Fruit fly (Drosophila melanogaster) whole organism, prepupa: ENCODE results near the gene CG46317.

Experiments used
- CG10631 ChIP-seq: fragments of 200-800 bp; sonication (Bioruptor generic); optimal IDR thresholded peaks from 2 replicates; lab custom pipeline; 2016; ENCODE audit warnings: missing biosample characterization, missing genetic modification characterization
- CG11762 ChIP-seq: fragments of 200-800 bp; sonication (Bioruptor generic); optimal IDR thresholded peaks from 3 replicates; lab custom pipeline; 2016; ENCODE audit warnings: missing biosample characterization, missing genetic modification characterization; ENCODE audit not compliant: insufficient read depth
- CG16779 ChIP-seq: fragments of 200-800 bp; sonication (Bioruptor generic); optimal IDR thresholded peaks from 3 replicates; lab custom pipeline; 2017; ENCODE audit warnings: missing biosample characterization, mild to moderate bottlenecking, missing genetic modification characterization
- CG4318 ChIP-seq: fragments of 200-800 bp; sonication (Bioruptor generic); optimal IDR thresholded peaks from 3 replicates; lab custom pipeline; 2017; ENCODE audit warnings: missing biosample characterization, mild to moderate bottlenecking, missing genetic modification characterization
- CG6854 ChIP-seq: fragments of 200-800 bp; sonication (Bioruptor generic); optimal IDR thresholded peaks from 2 replicates; lab custom pipeline; 2017; ENCODE audit warnings: missing biosample characterization, mild to moderate bottlenecking, missing genetic modification characterization
- CG8119 ChIP-seq: fragments of 200-800 bp; sonication (Bioruptor generic); IDR thresholded peaks from 3 replicates; pipeline ENCODE4 v1.3.6; 2022; ENCODE audit warnings: missing biosample characterization, missing genetic modification characterization
- CG8632 ChIP-seq: fragments of 200-800 bp; sonication (Bioruptor generic); optimal IDR thresholded peaks from 3 replicates; lab custom pipeline; 2016; ENCODE audit warnings: missing biosample characterization, missing genetic modification characterization
- Met ChIP-seq: fragments of 200-800 bp; sonication (Bioruptor generic); optimal IDR thresholded peaks from 3 replicates; lab custom pipeline; 2016; ENCODE audit warnings: missing biosample characterization, missing genetic modification characterization
- Sox102F ChIP-seq: fragments of 200-800 bp; sonication (Bioruptor generic); optimal IDR thresholded peaks from 2 replicates; lab custom pipeline; 2016; ENCODE audit warnings: missing biosample characterization, mild to moderate bottlenecking, missing genetic modification characterization
- dac ChIP-seq: fragments of 200-800 bp; sonication (Bioruptor generic); optimal IDR thresholded peaks from 2 replicates; lab custom pipeline; 2017; ENCODE audit warnings: missing biosample characterization, mild to moderate bottlenecking, missing genetic modification characterization
- esn ChIP-seq: fragments of 200-800 bp; sonication (Bioruptor generic); optimal IDR thresholded peaks from 2 replicates; lab custom pipeline; 2016; ENCODE audit warnings: missing biosample characterization, mild to moderate bottlenecking, missing genetic modification characterization, moderate library complexity
- net ChIP-seq: fragments of 200-800 bp; sonication (Bioruptor generic); optimal IDR thresholded peaks from 3 replicates; lab custom pipeline; 2016; ENCODE audit warnings: missing biosample characterization, missing genetic modification characterization
- salr ChIP-seq, 2 experiments: fragments of 200-800 bp; sonication (Bioruptor generic); optimal IDR thresholded peaks; 3 replicates each; lab custom pipeline; 2016 to 2018; ENCODE audit warnings: missing biosample characterization in 2 of 2, missing genetic modification characterization in 2 of 2, mild to moderate bottlenecking in 1 of 2
- topi ChIP-seq: fragments of 200-800 bp; sonication (Bioruptor generic); optimal IDR thresholded peaks from 3 replicates; lab custom pipeline; 2016; ENCODE audit warnings: missing biosample characterization, missing genetic modification characterization

- no peak for TF ChIP-seq CG16779 (tag; lab: Kevin White, UChicago)
- TF ChIP-seq Sox102F (GFP tag; lab: Kevin White, UChicago): no peak
- TF ChIP-seq esn (GFP tag; lab: Kevin White, UChicago): no peak
- no peak for TF ChIP-seq CG8632
- TF ChIP-seq CG6854: no peak
- TF ChIP-seq dac: no peak
- TF ChIP-seq CG4318: no peak
- no peak for TF ChIP-seq topi (GFP tag; lab: Kevin White, UChicago)
- TF ChIP-seq CG8119 (GFP tag; lab: Robert Waterston, UW): no peak
- TF ChIP-seq CG10631: no peak
- no peak for TF ChIP-seq CG11762
- no peak for TF ChIP-seq Met (GFP tag; lab: Kevin White, UChicago)
- TF ChIP-seq salr (GFP tag; optimal IDR thresholded peaks at IDR 0.05; lab: Kevin White, UChicago): no peak
- no peak for TF ChIP-seq net (GFP tag; lab: Kevin White, UChicago)
Observed at dm6 chrX:14266075-14266474, 5.1 kb downstream of the CG46317 start, which contains the start of the genes CG13404 and na.
